Worm (Caenorhabditis elegans): Measurements from ENCODE around the gene B0244.6.

ce11 chrIII:5769726-5770235 is 32.0 kb downstream of the B0244.6 start, which contains the start of gene cutl-23:
- peak; percentile 41; the same call in 1 of the 2 replicates for TF ChIP-seq tbx-37 (GFP tag; conservative IDR thresholded peaks at IDR 0.05)
- TF ChIP-seq hmbx-1 (tag; optimal IDR thresholded peaks at IDR 0.05), result no peak
- no peak; the same call in 1 of the 2 replicates for TF ChIP-seq tbx-11 (GFP tag; IDR thresholded peaks at IDR 0.05)
- peak; percentile 52; the same call in 1 of the 2 replicates for TF ChIP-seq scrt-1 (GFP tag; IDR thresholded peaks at IDR 0.05)
- no peak for TF ChIP-seq ets-7 (tag; optimal IDR thresholded peaks at IDR 0.05)
- no peak for TF ChIP-seq B0310.2 (tag; optimal IDR thresholded peaks at IDR 0.05)
- TF ChIP-seq F13C5.2 (tag; optimal IDR thresholded peaks at IDR 0.05), result peak; percentile 60
- no peak for TF ChIP-seq ama-1 (optimal IDR thresholded peaks at IDR 0.05)
- peak; percentile 59; the same call in 1 of the 2 replicates for TF ChIP-seq flt-1 (GFP tag; IDR thresholded peaks at IDR 0.05)

Data from whole organism, early embryonic.